Worm (Caenorhabditis elegans) whole organism, young adult: ENCODE data around the gene F59F3.6.
A peak's percentile ranks its signal among the peaks of the same experiment; 100 is the strongest.

Experiments
- B0261.1 ChIP-seq: sonication (generic microtip); optimal IDR thresholded peaks from 2 replicates; lab custom pipeline; 2016; ENCODE audit warnings: mild to moderate bottlenecking, missing genetic modification characterization, moderate library complexity, missing compliant biosample characterization
- C17E4.6 ChIP-seq: fragments of 200-800 bp; sonication (Bioruptor generic); IDR thresholded peaks from 2 replicates; pipeline ENCODE4 v1.3.6; 2022; ENCODE audit warnings: missing genetic modification reagents, missing genetic modification characterization, missing compliant biosample characterization
- F10E7.11 ChIP-seq: sonication (generic microtip); optimal IDR thresholded peaks from 2 replicates; lab custom pipeline; 2017; ENCODE audit warnings: mild to moderate bottlenecking, missing genetic modification characterization, moderate library complexity, missing compliant biosample characterization
- F55B11.4 ChIP-seq: sonication (generic microtip); optimal IDR thresholded peaks from 2 replicates; lab custom pipeline; 2016; ENCODE audit warnings: missing compliant biosample characterization, missing genetic modification characterization, borderline replicate concordance; ENCODE audit not compliant: insufficient read depth
- F57C9.4 ChIP-seq: sonication (generic microtip); optimal IDR thresholded peaks from 2 replicates; lab custom pipeline; 2017; ENCODE audit warnings: mild to moderate bottlenecking, missing genetic modification characterization, missing compliant biosample characterization
- K12H6.12 ChIP-seq: fragments of 200-800 bp; sonication (Bioruptor generic); optimal IDR thresholded peaks from 2 replicates; lab custom pipeline; 2018; ENCODE audit warnings: mild to moderate bottlenecking, missing genetic modification characterization, missing compliant biosample characterization
- T07F8.4 ChIP-seq: sonication (generic microtip); optimal IDR thresholded peaks from 2 replicates; lab custom pipeline; 2016; ENCODE audit warnings: mild to moderate bottlenecking, missing genetic modification characterization, moderate library complexity, missing compliant biosample characterization
- akir-1 ChIP-seq: fragments of 200-800 bp; sonication (Bioruptor generic); optimal IDR thresholded peaks from 2 replicates; lab custom pipeline; 2018; ENCODE audit warnings: mild to moderate bottlenecking, missing genetic modification characterization, moderate library complexity, missing compliant biosample characterization
- atf-7 ChIP-seq: sonication (generic microtip); optimal IDR thresholded peaks from 2 replicates; lab custom pipeline; 2017; ENCODE audit warnings: mild to moderate bottlenecking, missing genetic modification characterization, missing compliant biosample characterization
- attf-3 ChIP-seq: fragments of 200-800 bp; sonication (Bioruptor generic); conservative IDR thresholded peaks from 2 replicates; pipeline ENCODE4 v1.3.6; 2022; ENCODE audit warnings: missing genetic modification reagents, missing genetic modification characterization, missing compliant biosample characterization
- ceh-40 ChIP-seq: fragments of 200-800 bp; sonication (Bioruptor generic); IDR thresholded peaks from 2 replicates; pipeline ENCODE4 v1.3.6; 2022; ENCODE audit warnings: missing genetic modification characterization, missing compliant biosample characterization
- ceh-58 ChIP-seq: fragments of 200-800 bp; sonication (Bioruptor generic); IDR thresholded peaks from 2 replicates; pipeline ENCODE4 v1.3.6; 2022; ENCODE audit warnings: missing genetic modification characterization, missing compliant biosample characterization
- chd-7 ChIP-seq: sonication (generic microtip); optimal IDR thresholded peaks from 2 replicates; lab custom pipeline; 2016; ENCODE audit warnings: mild to moderate bottlenecking, missing genetic modification characterization, moderate library complexity, missing compliant biosample characterization
- die-1 ChIP-seq: sonication (generic microtip); optimal IDR thresholded peaks from 2 replicates; lab custom pipeline; 2016; ENCODE audit warnings: missing genotype, mild to moderate bottlenecking, missing genetic modification characterization, missing compliant biosample characterization
- dox-1 ChIP-seq: fragments of 200-800 bp; sonication (Bioruptor generic); IDR thresholded peaks from 2 replicates; pipeline ENCODE4 v1.3.6; 2022; ENCODE audit warnings: missing genetic modification reagents, missing genetic modification characterization, missing compliant biosample characterization
- efl-1 ChIP-seq: fragments of 150-350 bp; optimal IDR thresholded peaks from 2 replicates; lab custom pipeline; 2014; ENCODE audit warnings: missing biosample characterization, missing genetic modification reagents, missing genetic modification characterization
- egl-44 ChIP-seq: fragments of 200-800 bp; sonication (Bioruptor generic); IDR thresholded peaks from 2 replicates; pipeline ENCODE4 v1.3.6; 2022; ENCODE audit warnings: missing genetic modification reagents, missing genetic modification characterization, missing compliant biosample characterization
- ekl-4 ChIP-seq: fragments of 200-800 bp; sonication (Bioruptor generic); IDR thresholded peaks from 2 replicates; pipeline ENCODE4 v1.3.6; 2022; ENCODE audit warnings: missing genetic modification reagents, missing genetic modification characterization, missing compliant biosample characterization
- ets-4 ChIP-seq: fragments of 200-800 bp; sonication (Bioruptor generic); optimal IDR thresholded peaks from 2 replicates; lab custom pipeline; 2018; ENCODE audit warnings: mild to moderate bottlenecking, missing genetic modification characterization, missing compliant biosample characterization
- fkh-3 ChIP-seq: sonication (generic microtip); optimal IDR thresholded peaks from 2 replicates; lab custom pipeline; 2016; ENCODE audit warnings: mild to moderate bottlenecking, missing genetic modification characterization, missing compliant biosample characterization
- let-526 ChIP-seq: fragments of 200-800 bp; sonication (Bioruptor generic); IDR thresholded peaks from 2 replicates; pipeline ENCODE4 v1.3.6; 2022; ENCODE audit warnings: missing genetic modification reagents, missing genetic modification characterization, missing compliant biosample characterization
- lin-35 ChIP-seq, 3 experiments: fragments of 150-350 bp in 2 of 3; sonication (generic microtip) in 1 of 3; optimal IDR thresholded peaks; 2 replicates each; lab custom pipeline; 2014 to 2018; ENCODE audit warnings: missing biosample characterization in 3 of 3, missing genetic modification characterization in 3 of 3, missing genetic modification reagents in 3 of 3
- lir-1 ChIP-seq: fragments of 200-800 bp; sonication (Bioruptor generic); conservative IDR thresholded peaks from 2 replicates; pipeline ENCODE4 v1.3.6; 2022; ENCODE audit warnings: missing genetic modification reagents, missing genetic modification characterization, missing compliant biosample characterization
- lsy-27 ChIP-seq: sonication (generic microtip); optimal IDR thresholded peaks from 2 replicates; lab custom pipeline; 2017; ENCODE audit warnings: missing genetic modification characterization, mild to moderate bottlenecking, missing compliant biosample characterization, antibody characterized with exemption, missing genotype, borderline replicate concordance; ENCODE audit not compliant: insufficient read depth
- mcd-1 ChIP-seq: fragments of 200-800 bp; sonication (Bioruptor generic); IDR thresholded peaks from 2 replicates; pipeline ENCODE4 v1.3.6; 2022; ENCODE audit warnings: missing genetic modification reagents, missing genetic modification characterization, missing compliant biosample characterization
- mes-4 ChIP-seq: sonication (generic microtip); optimal IDR thresholded peaks from 2 replicates; lab custom pipeline; 2016; ENCODE audit warnings: missing genotype, missing genetic modification characterization, missing compliant biosample characterization
- nhr-80 ChIP-seq: sonication (generic microtip); optimal IDR thresholded peaks from 2 replicates; lab custom pipeline; 2016; ENCODE audit warnings: missing genetic modification characterization, missing compliant biosample characterization
- rcor-1 ChIP-seq: fragments of 200-800 bp; sonication (Bioruptor generic); IDR thresholded peaks from 2 replicates; pipeline ENCODE4 v1.3.6; 2022; ENCODE audit warnings: missing genetic modification reagents, missing genetic modification characterization, missing compliant biosample characterization
- sea-2 ChIP-seq: fragments of 200-800 bp; sonication (Bioruptor generic); IDR thresholded peaks from 2 replicates; pipeline ENCODE4 v1.3.6; 2022; ENCODE audit warnings: missing genetic modification characterization, missing compliant biosample characterization
- tbx-9 ChIP-seq: sonication (generic microtip); optimal IDR thresholded peaks from 2 replicates; lab custom pipeline; 2016; ENCODE audit warnings: borderline replicate concordance, missing genetic modification characterization, inconsistent platforms, missing compliant biosample characterization
- tlf-1 ChIP-seq: fragments of 200-800 bp; sonication (Bioruptor generic); optimal IDR thresholded peaks from 2 replicates; lab custom pipeline; 2018; ENCODE audit warnings: mild to moderate bottlenecking, missing genetic modification characterization, missing compliant biosample characterization
- xnd-1 ChIP-seq: sonication (generic microtip); optimal IDR thresholded peaks from 2 replicates; lab custom pipeline; 2016; ENCODE audit warnings: missing genotype, missing genetic modification reagents, missing genetic modification characterization, missing compliant biosample characterization
- ztf-18 ChIP-seq: sonication (generic microtip); optimal IDR thresholded peaks from 2 replicates; lab custom pipeline; 2016; ENCODE audit warnings: missing genotype, mild to moderate bottlenecking, missing genetic modification characterization, missing compliant biosample characterization
- ztf-25 ChIP-seq: fragments of 200-800 bp; sonication (Bioruptor generic); IDR thresholded peaks from 2 replicates; pipeline ENCODE4 v1.3.6; 2022; ENCODE audit warnings: missing genetic modification reagents, missing genetic modification characterization, missing compliant biosample characterization
- ztf-6 ChIP-seq: fragments of 200-800 bp; sonication (Bioruptor generic); IDR thresholded peaks from 2 replicates; pipeline ENCODE4 v1.3.6; 2022; ENCODE audit warnings: missing genetic modification reagents, missing genetic modification characterization, missing compliant biosample characterization

F59F3.6 gene

ce11 chrX:10991352-10992172, 7.5 kb downstream of the F59F3.6 start:
- TF ChIP-seq lir-1 (no peak), ceh-58 (GFP tag; lab: Robert Waterston, UW) (no peak), F55B11.4 (tag; lab: Kevin White, UChicago) (no peak), egl-44 (GFP tag; lab: Robert Waterston, UW) (no peak), lin-35 (GFP tag; optimal IDR thresholded peaks at IDR 0.05; lab: Kevin White, UChicago) (no peak), tbx-9 (no peak)
- TF ChIP-seq, all 124 proteins: peak for 0

DNA sequence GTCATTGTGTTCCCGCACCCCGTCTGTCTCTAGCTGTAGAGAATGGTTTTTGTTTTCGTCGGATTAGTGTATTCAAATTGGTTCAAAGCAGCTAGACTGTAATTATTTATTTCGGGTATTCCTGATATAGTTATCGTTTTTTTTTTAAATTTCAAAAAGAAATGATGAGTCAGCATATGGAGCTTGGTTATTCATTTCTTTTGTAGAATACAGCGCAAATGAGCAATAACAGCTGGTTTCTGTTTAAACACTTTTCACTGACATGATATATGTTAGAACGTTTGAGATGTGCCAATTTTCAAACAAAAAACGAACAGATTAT, 8.3 kb downstream of the F59F3.6 start:
- TF ChIP-seq ztf-6 (GFP tag; lab: Robert Waterston, UW) = no peak
- no peak for TF ChIP-seq B0261.1
- no peak for TF ChIP-seq die-1
- TF ChIP-seq ets-4 (GFP tag; lab: Kevin White, UChicago) = no peak
- no peak for TF ChIP-seq F57C9.4 (tag; lab: Kevin White, UChicago)
- TF ChIP-seq T07F8.4 = no peak
- TF ChIP-seq mes-4 (tag; lab: Kevin White, UChicago) = no peak
- TF ChIP-seq let-526 (GFP tag; lab: Robert Waterston, UW) = no peak
- TF ChIP-seq K12H6.12 (tag; lab: Kevin White, UChicago) = no peak
- no peak for TF ChIP-seq sea-2
- no peak for TF ChIP-seq akir-1 (GFP tag; lab: Kevin White, UChicago)
- TF ChIP-seq ztf-25 (GFP tag; lab: Robert Waterston, UW) = no peak
- TF ChIP-seq ztf-18 (tag; lab: Kevin White, UChicago) = no peak
- no peak for TF ChIP-seq ceh-40
- TF ChIP-seq xnd-1 (tag; lab: Kevin White, UChicago) = no peak
- no peak for TF ChIP-seq tlf-1 (GFP tag; lab: Kevin White, UChicago)
- TF ChIP-seq F10E7.11 = no peak
- TF ChIP-seq attf-3 (GFP tag; lab: Robert Waterston, UW) = no peak
- no peak for TF ChIP-seq chd-7 (tag; lab: Kevin White, UChicago)
- no peak for TF ChIP-seq dox-1

ce11 chrX:10990159-10990854, 8.8 kb downstream of the F59F3.6 start:
- TF ChIP-seq rcor-1 (GFP tag; lab: Robert Waterston, UW) (no peak), C17E4.6 (GFP tag; lab: Robert Waterston, UW) (no peak), fkh-3 (no peak), lsy-27 (no peak), ekl-4 (0 out of 2 replicates have a peak, but pooled peaks have one; percentile 39), efl-1 (GFP tag; lab: Kevin White, UChicago) (no peak), nhr-80 (tag; lab: Kevin White, UChicago) (peak; percentile 47), ceh-58 (GFP tag; lab: Robert Waterston, UW) (no peak), tbx-9 (no peak), ztf-18 (tag; lab: Kevin White, UChicago) (no peak)

- TF ChIP-seq mcd-1 (GFP tag; lab: Robert Waterston, UW) = no peak
- TF ChIP-seq sea-2 = no peak
- TF ChIP-seq atf-7 (tag; lab: Kevin White, UChicago) = no peak
These were observed 9.8 kb downstream of the F59F3.6 start for ce11 chrX:10989286-10989685.
